Worm (Caenorhabditis elegans) whole organism, young adult: ENCODE data around the gene srv-9.

ENCODE experiments used
- akir-1 ChIP-seq: fragments of 200-800 bp; sonication (Bioruptor generic); optimal IDR thresholded peaks from 2 replicates; lab custom pipeline; 2018; ENCODE audit warnings: mild to moderate bottlenecking, missing genetic modification characterization, moderate library complexity, missing compliant biosample characterization
- bed-1 ChIP-seq: fragments of 200-800 bp; sonication (Bioruptor generic); IDR thresholded peaks from 2 replicates; pipeline ENCODE4 v1.3.6; 2022; ENCODE audit warnings: missing genetic modification reagents, missing genetic modification characterization, missing compliant biosample characterization
- die-1 ChIP-seq: sonication (generic microtip); optimal IDR thresholded peaks from 2 replicates; lab custom pipeline; 2016; ENCODE audit warnings: missing genotype, mild to moderate bottlenecking, missing genetic modification characterization, missing compliant biosample characterization
- nfya-2 ChIP-seq: fragments of 200-800 bp; sonication (Bioruptor generic); IDR thresholded peaks from 2 replicates; pipeline ENCODE4 v1.3.6; 2022; ENCODE audit warnings: missing genetic modification reagents, missing genetic modification characterization, missing compliant biosample characterization
- nhr-120 ChIP-seq: fragments of 200-800 bp; sonication (Bioruptor generic); IDR thresholded peaks from 2 replicates; pipeline ENCODE4 v1.3.6; 2022; ENCODE audit warnings: missing genetic modification characterization, missing compliant biosample characterization
- nhr-80 ChIP-seq: sonication (generic microtip); optimal IDR thresholded peaks from 2 replicates; lab custom pipeline; 2016; ENCODE audit warnings: missing genetic modification characterization, missing compliant biosample characterization
- rpc-1 ChIP-seq, 2 experiments: fragments of 150-350 bp in 1 of 2; sonication (generic microtip) in 1 of 2; optimal IDR thresholded peaks; 2 replicates each; lab custom pipeline; 2014 to 2018; ENCODE audit warnings: missing biosample characterization in 1 of 2, missing genetic modification characterization in 1 of 2, missing genetic modification reagents in 1 of 2, missing genotype in 1 of 2
- sea-2 ChIP-seq: fragments of 200-800 bp; sonication (Bioruptor generic); IDR thresholded peaks from 2 replicates; pipeline ENCODE4 v1.3.6; 2022; ENCODE audit warnings: missing genetic modification characterization, missing compliant biosample characterization
- snpc-4 ChIP-seq, 5 experiments: fragments of 150-350 bp in 1 of 5; sonication (generic microtip) in 4 of 5; optimal IDR thresholded peaks; 2 replicates each; lab custom pipeline; 2014 to 2018; ENCODE audit warnings: missing genetic modification characterization in 5 of 5, missing biosample characterization in 3 of 5, antibody characterized with exemption in 2 of 5, mild to moderate bottlenecking in 2 of 5, missing compliant biosample characterization in 2 of 5, missing genotype in 2 of 5, moderate library complexity in 2 of 5, missing genetic modification reagents in 1 of 5
- unc-62 ChIP-seq: fragments of 150-350 bp; optimal IDR thresholded peaks from 2 replicates; lab custom pipeline; 2014; ENCODE audit warnings: missing biosample characterization, missing genetic modification reagents, missing genetic modification characterization

DNA sequence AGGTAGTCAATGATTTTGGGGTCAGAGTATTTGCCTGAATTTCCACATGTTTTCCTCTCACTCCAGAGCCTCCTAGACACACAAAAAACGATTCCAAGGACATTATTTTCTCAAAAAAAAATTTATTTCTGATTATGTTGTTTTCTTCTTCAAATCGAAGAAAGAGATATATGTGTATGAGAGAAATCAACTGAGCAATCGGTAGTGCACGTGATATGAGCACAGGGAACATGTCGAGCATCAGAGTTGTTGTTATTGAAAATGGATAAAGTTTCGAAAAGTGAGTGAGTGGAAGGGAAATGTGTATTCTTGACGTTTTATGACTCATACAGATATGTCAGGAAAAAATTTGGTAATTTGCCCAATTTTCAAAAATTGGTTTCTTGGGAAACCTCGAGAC, 49.1 kb upstream of the srv-9 start:
- TF ChIP-seq akir-1 (GFP tag; lab: Kevin White, UChicago) (no peak), rpc-1 (optimal IDR thresholded peaks at IDR 0.05; lab: Kevin White, UChicago) (no peak), rpc-1 (tag; optimal IDR thresholded peaks at IDR 0.05; lab: Kevin White, UChicago) (no peak), unc-62 (GFP tag; lab: Kevin White, UChicago) (no peak), die-1 (tag; lab: Kevin White, UChicago) (no peak), nhr-80 (tag; lab: Kevin White, UChicago) (no peak), sea-2 (GFP tag; lab: Robert Waterston, UW) (no peak), nhr-120 (no peak), nfya-2 (GFP tag; lab: Robert Waterston, UW) (no peak), snpc-4 (GFP tag; optimal IDR thresholded peaks at IDR 0.05; lab: Kevin White, UChicago) (no peak), snpc-4 (tag; optimal IDR thresholded peaks at IDR 0.05; lab: Kevin White, UChicago) (no peak), bed-1 (GFP tag; lab: Robert Waterston, UW) (no peak)
